Worm (Caenorhabditis elegans) whole organism, L4 larva: ENCODE measurements around the gene cutl-23.

Experiments
- ceh-32 ChIP-seq: sonication (generic microtip); optimal IDR thresholded peaks from 2 replicates; lab custom pipeline; 2016; ENCODE audit warnings: mild to moderate bottlenecking, missing genetic modification characterization, missing compliant biosample characterization; ENCODE audit not compliant: poor library complexity
- nhr-237 ChIP-seq: sonication (generic microtip); optimal IDR thresholded peaks from 2 replicates; lab custom pipeline; 2017; ENCODE audit warnings: missing biosample characterization, missing genetic modification characterization
- ztf-7 ChIP-seq: fragments of 150-350 bp; optimal IDR thresholded peaks from 2 replicates; lab custom pipeline; 2014; ENCODE audit warnings: missing biosample characterization, missing genetic modification characterization

- no peak for TF ChIP-seq nhr-237 (tag; lab: Kevin White, UChicago)
- TF ChIP-seq ceh-32 (tag; lab: Kevin White, UChicago): no peak
- TF ChIP-seq ztf-7: no peak
These were observed 45.9 kb downstream of the cutl-23 start, which contains the start of gene sma-4 for ce11 chrIII:5815932-5816331.
